Fruit fly (Drosophila melanogaster) whole organism, adult: ENCODE measurements around the gene Cyp4ac1.

ENCODE experiments used
- CG33017 ChIP-seq: fragments of 200-800 bp; sonication (Bioruptor generic); optimal IDR thresholded peaks from 2 replicates; lab custom pipeline; 2018; ENCODE audit warnings: missing biosample characterization, mild to moderate bottlenecking, missing genetic modification characterization, moderate library complexity
- bab1 ChIP-seq: fragments of 200-800 bp; sonication (Bioruptor generic); optimal IDR thresholded peaks from 3 replicates; lab custom pipeline; 2019; ENCODE audit warnings: missing biosample characterization, mild to moderate bottlenecking, missing genetic modification characterization, moderate library complexity
- cic ChIP-seq: fragments of 200-800 bp; sonication (Bioruptor generic); optimal IDR thresholded peaks from 2 replicates; lab custom pipeline; 2017; ENCODE audit warnings: missing biosample characterization, mild to moderate bottlenecking, missing genetic modification characterization, moderate library complexity

DNA sequence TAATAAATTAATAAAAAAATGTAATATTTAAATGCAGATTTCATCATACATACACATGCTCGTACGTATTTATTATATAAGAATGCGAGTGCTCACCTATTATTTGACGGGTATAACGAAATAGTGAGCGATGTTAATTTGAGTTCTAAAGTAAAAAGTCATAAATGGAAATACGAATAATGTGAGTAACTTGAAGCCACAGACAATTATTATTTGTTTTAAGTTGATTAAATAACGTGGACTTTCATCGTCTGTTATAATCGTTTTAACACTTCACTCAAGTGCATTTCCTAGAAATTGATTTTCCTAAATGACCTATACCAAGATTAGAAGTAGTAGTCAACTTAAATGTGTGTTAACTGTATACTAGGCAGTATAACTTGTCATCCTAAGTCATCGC lies 38.5 kb downstream of the Cyp4ac1 start:
- TF ChIP-seq cic (GFP tag; lab: Kevin White, UChicago) (no peak), CG33017 (tag; lab: Kevin White, UChicago) (peak; percentile 67), bab1 (peak; percentile 38)
